Worm (Caenorhabditis elegans): ENCODE results near the gene nsy-1.

nsy-1 gene

DNA sequence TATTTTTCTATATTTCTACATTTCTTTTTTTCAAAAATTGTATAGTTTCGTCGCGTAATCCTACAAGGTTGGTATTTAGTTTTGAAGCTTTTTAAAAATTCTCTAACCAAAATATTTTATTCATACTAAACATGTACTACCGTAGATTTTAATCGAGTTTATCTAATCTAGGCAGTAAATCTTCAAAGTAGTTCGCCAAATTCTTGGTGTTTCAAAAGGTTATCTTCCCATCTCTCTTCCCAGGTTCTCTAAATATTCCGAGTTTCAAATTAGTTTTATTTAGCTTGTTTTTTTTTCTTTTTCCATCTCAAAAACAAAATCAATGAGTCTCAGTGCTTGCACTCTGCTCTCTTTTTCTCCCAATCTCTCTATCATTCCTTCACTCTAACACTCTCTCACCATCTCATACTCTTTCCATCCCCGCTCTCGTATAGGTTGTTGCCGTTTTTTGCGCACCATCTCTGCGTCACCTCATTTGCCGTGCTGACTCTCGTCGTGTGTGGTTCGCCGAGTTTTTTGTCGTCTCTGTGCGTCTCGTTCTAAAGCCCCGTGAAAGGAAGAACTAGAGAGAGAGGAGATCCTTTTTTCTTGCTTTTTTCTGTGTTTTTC is 5.5 kb upstream of the nsy-1 start (continued):
- no peak for TF ChIP-seq vab-15 (tag; optimal IDR thresholded peaks at IDR 0.05)
- peak; percentile 15 for TF ChIP-seq lin-13 (GFP tag; optimal IDR thresholded peaks at IDR 0.05)
- TF ChIP-seq isw-1 (GFP tag; IDR thresholded peaks at IDR 0.05), result peak; percentile 61
- peak; percentile 20 for TF ChIP-seq ceh-8 (GFP tag; optimal IDR thresholded peaks at IDR 0.05)
- no peak for TF ChIP-seq grh-1 (GFP tag; IDR thresholded peaks at IDR 0.05)
- peak; percentile 22 to 48 (median 45) for TF ChIP-seq dpl-1 (GFP tag; optimal IDR thresholded peaks at IDR 0.05)
- TF ChIP-seq ets-5 (GFP tag; IDR thresholded peaks at IDR 0.05), result no peak
- TF ChIP-seq aly-2 (tag; optimal IDR thresholded peaks at IDR 0.05), result no peak
- peak; percentile 8 for TF ChIP-seq fkh-10 (GFP tag; optimal IDR thresholded peaks at IDR 0.05)
- TF ChIP-seq fos-1 (tag; optimal IDR thresholded peaks at IDR 0.05), result peak; percentile 14
- peak; percentile 35 for TF ChIP-seq nhr-90 (tag; optimal IDR thresholded peaks at IDR 0.05; ENCODE audit: poor library complexity)
- peak; percentile 64 for TF ChIP-seq jun-1 (tag; optimal IDR thresholded peaks at IDR 0.05)
- no peak for TF ChIP-seq unc-130 (tag; optimal IDR thresholded peaks at IDR 0.05)
- TF ChIP-seq elt-2 (tag; optimal IDR thresholded peaks at IDR 0.05), result peak; percentile 83
- peak; percentile 38 for TF ChIP-seq xbp-1 (tag; optimal IDR thresholded peaks at IDR 0.05)
- TF ChIP-seq egl-13 (tag; optimal IDR thresholded peaks at IDR 0.05), result peak; percentile 48
- TF ChIP-seq unc-30 (tag; optimal IDR thresholded peaks at IDR 0.05), result no peak
- TF ChIP-seq egl-27 (tag; optimal IDR thresholded peaks at IDR 0.05), result no peak
- peak; percentile 75 for TF ChIP-seq unc-86 (tag; optimal IDR thresholded peaks at IDR 0.05)
- peak; percentile 47 for TF ChIP-seq rnt-1 (tag; optimal IDR thresholded peaks at IDR 0.05)
- peak; percentile 48 for TF ChIP-seq snpc-4 (tag; optimal IDR thresholded peaks at IDR 0.05)
- TF ChIP-seq swsn-7 (tag; optimal IDR thresholded peaks at IDR 0.05), result peak; percentile 69
- TF ChIP-seq pax-3 (tag; optimal IDR thresholded peaks at IDR 0.05), result no peak
- no peak for TF ChIP-seq unc-62 (GFP tag; optimal IDR thresholded peaks at IDR 0.05)
- no peak for TF ChIP-seq lin-15B (tag; optimal IDR thresholded peaks at IDR 0.05)
- no peak for TF ChIP-seq mef-2 (tag; optimal IDR thresholded peaks at IDR 0.05)
- TF ChIP-seq nhr-85 (tag), result peak; percentile 86
- no peak for TF ChIP-seq sup-37 (GFP tag; optimal IDR thresholded peaks at IDR 0.05)
- TF ChIP-seq C34B4.2 (tag; optimal IDR thresholded peaks at IDR 0.05), result no peak
- peak; percentile 93 for TF ChIP-seq lin-14 (GFP tag; optimal IDR thresholded peaks at IDR 0.05)
- TF ChIP-seq ztf-11 (tag; optimal IDR thresholded peaks at IDR 0.05), result peak in 1 of 2 experiments; percentile 12
- peak; percentile 67 for TF ChIP-seq tbx-2 (tag; optimal IDR thresholded peaks at IDR 0.05)
- no peak for TF ChIP-seq ceh-63 (GFP tag; optimal IDR thresholded peaks at IDR 0.05)
- no peak for TF ChIP-seq pqm-1 (tag; optimal IDR thresholded peaks at IDR 0.05)
- TF ChIP-seq unc-98 (GFP tag; IDR thresholded peaks at IDR 0.05), result no peak
- TF ChIP-seq hpl-2 (GFP tag; optimal IDR thresholded peaks at IDR 0.05), result no peak

DNA sequence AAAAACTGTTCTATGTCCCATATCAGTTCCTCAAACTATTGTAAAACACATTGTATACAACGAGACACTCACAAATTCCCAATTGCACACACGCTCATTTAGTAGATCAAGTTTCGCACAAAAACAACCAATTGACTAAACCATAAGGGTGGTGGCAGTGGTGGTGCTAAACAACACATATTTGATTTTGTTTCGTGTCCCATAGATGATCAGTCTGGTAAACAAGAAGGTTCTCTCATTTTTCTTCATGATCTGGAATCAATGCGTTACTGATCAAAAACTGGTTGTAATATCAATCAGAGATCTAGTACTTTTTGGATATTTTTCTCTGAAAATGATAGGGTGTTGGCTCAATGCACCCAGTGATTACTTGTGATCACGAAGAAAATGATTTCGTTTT is 4.0 kb upstream of the nsy-1 start:
- no peak for TF ChIP-seq egl-13 (tag; optimal IDR thresholded peaks at IDR 0.05)
- no peak for TF ChIP-seq efl-1 (optimal IDR thresholded peaks at IDR 0.05)
- TF ChIP-seq efl-1 (GFP tag; optimal IDR thresholded peaks at IDR 0.05 in 1 of 2), result peak in 1 of 2 experiments; percentile 88

DNA sequence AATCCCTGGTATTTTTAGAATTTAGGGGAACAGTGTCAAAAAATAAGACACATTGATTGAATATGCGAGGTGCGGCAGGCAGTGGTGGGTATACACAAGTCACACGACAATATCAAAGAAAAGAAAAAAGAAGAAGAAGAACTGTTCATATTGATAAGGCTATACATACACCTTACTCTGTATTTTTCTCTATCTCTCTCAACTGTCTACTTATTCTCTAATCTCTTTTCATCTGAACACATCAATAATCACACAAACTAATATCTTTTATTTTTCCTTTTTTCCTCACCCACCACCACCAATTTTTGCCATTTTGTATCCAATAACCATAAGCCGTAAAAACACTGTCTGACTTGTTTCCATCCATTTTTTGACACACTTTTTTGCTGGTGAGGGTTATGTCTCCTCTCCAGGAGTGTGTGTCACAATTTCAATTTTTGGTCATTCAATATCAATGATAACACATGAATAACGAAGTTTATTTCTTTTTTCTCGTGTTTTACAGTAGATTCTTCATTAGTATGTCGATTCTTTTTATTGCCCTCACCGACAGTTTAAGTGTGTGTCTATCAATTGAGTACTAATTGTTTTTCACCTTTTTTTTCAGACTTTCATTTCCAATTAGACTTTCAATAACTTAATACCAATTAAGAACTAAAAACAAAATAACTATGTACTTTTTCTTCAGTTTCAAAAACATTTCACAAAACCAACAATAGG is 3.0 kb upstream of the nsy-1 start:
- TF ChIP-seq lin-14 (GFP tag; optimal IDR thresholded peaks at IDR 0.05), result peak; percentile 81
- peak; percentile 10 to 60 for TF ChIP-seq lsy-2 (tag; optimal IDR thresholded peaks at IDR 0.05)
- TF ChIP-seq blmp-1 (tag; optimal IDR thresholded peaks at IDR 0.05), result peak; percentile 24
- peak in 5 of 6 experiments; percentile 12 to 89 (median 84) for TF ChIP-seq elt-3 (tag; optimal IDR thresholded peaks at IDR 0.05)
- TF ChIP-seq snpc-4 (tag; optimal IDR thresholded peaks at IDR 0.05), result no peak
- no peak for TF ChIP-seq jun-1 (tag; optimal IDR thresholded peaks at IDR 0.05)
- no peak for TF ChIP-seq nhr-237 (tag; optimal IDR thresholded peaks at IDR 0.05)
- TF ChIP-seq egl-13 (tag; optimal IDR thresholded peaks at IDR 0.05), result no peak
- TF ChIP-seq elt-2 (tag; optimal IDR thresholded peaks at IDR 0.05), result peak; percentile 96
- TF ChIP-seq Y116A8C.19 (tag; optimal IDR thresholded peaks at IDR 0.05; ENCODE audit: borderline replicate concordance), result no peak
- peak; percentile 89 for TF ChIP-seq nhr-85 (tag)
- no peak for TF ChIP-seq efl-1 (optimal IDR thresholded peaks at IDR 0.05)
- TF ChIP-seq efl-1 (GFP tag; optimal IDR thresholded peaks at IDR 0.05 in 1 of 2), result peak in 1 of 2 experiments; percentile 89
- peak; percentile 53 for TF ChIP-seq snu-23 (GFP tag; optimal IDR thresholded peaks at IDR 0.05)
- 0 out of 2 replicates have a peak, but pooled peaks have one; percentile 16 for TF ChIP-seq ceh-88 (GFP tag; IDR thresholded peaks at IDR 0.05)
- TF ChIP-seq nhr-90 (tag; optimal IDR thresholded peaks at IDR 0.05; ENCODE audit: poor library complexity), result peak; percentile 24
- TF ChIP-seq nhr-20 (tag; optimal IDR thresholded peaks at IDR 0.05), result peak; percentile 57
- no peak for TF ChIP-seq hlh-4 (tag; optimal IDR thresholded peaks at IDR 0.05)
- no peak for TF ChIP-seq unc-130 (tag; optimal IDR thresholded peaks at IDR 0.05)
- no peak for TF ChIP-seq rnt-1 (tag; optimal IDR thresholded peaks at IDR 0.05)
